Fruit fly (Drosophila melanogaster) whole organism, embryonic: ENCODE measurements around the gene Vm32E.

Experiments used
- Asciz ChIP-seq: fragments of 200-800 bp; sonication (Bioruptor generic); optimal IDR thresholded peaks from 2 replicates; lab custom pipeline; 2017; ENCODE audit warnings: missing biosample characterization, mild to moderate bottlenecking, missing genetic modification characterization, missing genetic modification reagents
- Awh ChIP-seq: fragments of 200-800 bp; sonication (Bioruptor generic); IDR thresholded peaks from 2 replicates; pipeline ENCODE4, ENCODE4 v1.3.6; 2022; ENCODE audit warnings: missing biosample characterization, missing genetic modification characterization
- Blimp-1 ChIP-seq: fragments of 200-800 bp; sonication (Bioruptor generic); optimal IDR thresholded peaks from 3 replicates; lab custom pipeline; 2018; ENCODE audit warnings: missing biosample characterization, missing genetic modification characterization, mild to moderate bottlenecking, moderate library complexity, missing genetic modification reagents
- CG12299 ChIP-seq: fragments of 200-800 bp; sonication (Bioruptor generic); optimal IDR thresholded peaks from 2 replicates; lab custom pipeline; 2018; ENCODE audit warnings: missing biosample characterization, mild to moderate bottlenecking, missing genetic modification characterization
- CG16813 ChIP-seq: fragments of 200-800 bp; sonication (Bioruptor generic); IDR thresholded peaks from 3 replicates; pipeline ENCODE4 v1.3.6; 2022; ENCODE audit warnings: missing biosample characterization, missing genetic modification characterization; ENCODE audit not compliant: partially characterized antibody
- CG6254 ChIP-seq: fragments of 200-800 bp; sonication (Bioruptor generic); optimal IDR thresholded peaks from 3 replicates; lab custom pipeline; 2017; ENCODE audit warnings: mild to moderate bottlenecking, missing biosample characterization, missing genetic modification reagents, missing genetic modification characterization
- CG8765 ChIP-seq: fragments of 200-800 bp; sonication (Bioruptor generic); IDR thresholded peaks from 2 replicates; pipeline ENCODE4 v1.3.6; 2022; ENCODE audit warnings: missing biosample characterization, missing genetic modification characterization
- Chrac-16 ChIP-seq: fragments of 200-800 bp; sonication (Bioruptor generic); optimal IDR thresholded peaks from 3 replicates; lab custom pipeline; 2016; ENCODE audit warnings: missing biosample characterization, missing genetic modification characterization
- Dp ChIP-seq: fragments of 200-800 bp; sonication (Bioruptor generic); optimal IDR thresholded peaks from 2 replicates; lab custom pipeline; 2018; ENCODE audit warnings: missing biosample characterization, mild to moderate bottlenecking, missing genetic modification characterization, moderate library complexity
- ERR ChIP-seq: fragments of 200-800 bp; sonication (Bioruptor generic); optimal IDR thresholded peaks from 2 replicates; lab custom pipeline; 2016; ENCODE audit warnings: missing biosample characterization, missing genetic modification characterization
- HLH54F ChIP-seq: fragments of 200-800 bp; sonication (Bioruptor generic); optimal IDR thresholded peaks from 3 replicates; lab custom pipeline; 2016; ENCODE audit warnings: missing biosample characterization, missing genetic modification characterization
- Oli ChIP-seq: fragments of 200-800 bp; sonication (Bioruptor generic); optimal IDR thresholded peaks from 2 replicates; lab custom pipeline; 2018; ENCODE audit warnings: missing biosample characterization, mild to moderate bottlenecking, missing genetic modification characterization, moderate library complexity
- sima ChIP-seq: fragments of 200-800 bp; sonication (Bioruptor generic); optimal IDR thresholded peaks from 2 replicates; lab custom pipeline; 2016; ENCODE audit warnings: missing biosample characterization, missing genetic modification characterization
- tll ChIP-seq, 2 experiments: fragments of 200-800 bp in 1 of 2; fragments of >200 bp in 1 of 2; sonication (Bioruptor generic) in 1 of 2; optimal IDR thresholded peaks; 2 replicates each; lab custom pipeline; 2017 to 2019; ENCODE audit warnings: missing biosample characterization in 2 of 2, missing genetic modification characterization in 2 of 2, mild to moderate bottlenecking in 1 of 2, moderate library complexity in 1 of 2

DNA sequence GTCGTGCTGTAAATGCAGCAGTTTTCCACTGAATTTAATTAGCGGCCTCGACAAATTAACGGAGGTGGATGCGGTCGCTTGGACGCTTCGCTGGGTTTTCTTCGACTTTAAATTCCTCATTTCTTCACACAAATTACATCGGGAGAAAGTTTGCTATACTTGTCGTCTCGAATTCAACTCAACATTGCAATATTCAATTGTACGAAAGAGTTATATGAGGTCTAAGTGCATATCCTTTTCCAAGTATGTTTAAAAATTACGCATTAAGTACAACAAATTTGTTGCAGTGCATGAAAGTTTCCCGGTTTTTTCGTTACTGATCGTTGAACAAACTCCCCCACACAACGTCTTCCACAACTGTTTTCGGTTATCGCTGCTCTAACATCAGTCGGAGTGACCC is 21.2 kb upstream of the Vm32E start:
- peak; percentile 47 for TF ChIP-seq Chrac-16 (GFP tag; lab: Kevin White, UChicago)
- TF ChIP-seq sima, result no peak
- no peak for TF ChIP-seq tll (GFP tag; optimal IDR thresholded peaks at IDR 0.05; lab: Kevin White, UChicago)
- TF ChIP-seq Awh (GFP tag; lab: Robert Waterston, UW), result peak; percentile 69
- peak; percentile 75 for TF ChIP-seq Oli (tag; lab: Kevin White, UChicago)
- TF ChIP-seq CG12299 (tag; lab: Kevin White, UChicago), result peak; percentile 46
- TF ChIP-seq HLH54F (GFP tag; lab: Kevin White, UChicago), result peak; percentile 10
- TF ChIP-seq Blimp-1 (GFP tag; lab: Kevin White, UChicago), result peak; percentile 60
- TF ChIP-seq Dp (GFP tag; lab: Kevin White, UChicago), result no peak
- TF ChIP-seq CG8765, result peak; percentile 36; the same call in 1 of the 2 replicates
- TF ChIP-seq CG16813 (GFP tag; lab: Robert Waterston, UW), result no peak
- peak; percentile 20 for TF ChIP-seq CG6254 (GFP tag; lab: Kevin White, UChicago)
- no peak for TF ChIP-seq ERR (GFP tag; lab: Kevin White, UChicago)
- TF ChIP-seq Asciz (GFP tag; lab: Kevin White, UChicago), result peak; percentile 14
